Fruit fly (Drosophila melanogaster): ENCODE measurements around the gene CG2750.

- TF ChIP-seq psq (optimal IDR thresholded peaks at IDR 0.05) (no peak), pan (optimal IDR thresholded peaks at IDR 0.05) (no peak), usp (GFP tag; optimal IDR thresholded peaks at IDR 0.05) (no peak), CG8478 (optimal IDR thresholded peaks at IDR 0.05) (no peak), EcR (GFP tag; optimal IDR thresholded peaks at IDR 0.05) (no peak)
Observed at dm6 chrX:12104219-12104618, 2.8 kb upstream of the CG2750 start.
